Worm (Caenorhabditis elegans) whole organism, mixed stage, embryonic: ENCODE measurements around the gene C53B4.2.

Source experiments
- blmp-1 ChIP-seq: fragments of 150-350 bp; optimal IDR thresholded peaks from 2 replicates; lab custom pipeline; 2014; ENCODE audit warnings: missing biosample characterization, missing genetic modification characterization
- nhr-28 ChIP-seq: fragments of 150-350 bp; optimal IDR thresholded peaks from 2 replicates; lab custom pipeline; 2014; ENCODE audit warnings: missing biosample characterization, missing genetic modification characterization
- sptf-1 ChIP-seq: sonication (generic microtip); optimal IDR thresholded peaks from 2 replicates; lab custom pipeline; 2017; ENCODE audit warnings: mild to moderate bottlenecking, missing genetic modification characterization, moderate library complexity, missing compliant biosample characterization

DNA sequence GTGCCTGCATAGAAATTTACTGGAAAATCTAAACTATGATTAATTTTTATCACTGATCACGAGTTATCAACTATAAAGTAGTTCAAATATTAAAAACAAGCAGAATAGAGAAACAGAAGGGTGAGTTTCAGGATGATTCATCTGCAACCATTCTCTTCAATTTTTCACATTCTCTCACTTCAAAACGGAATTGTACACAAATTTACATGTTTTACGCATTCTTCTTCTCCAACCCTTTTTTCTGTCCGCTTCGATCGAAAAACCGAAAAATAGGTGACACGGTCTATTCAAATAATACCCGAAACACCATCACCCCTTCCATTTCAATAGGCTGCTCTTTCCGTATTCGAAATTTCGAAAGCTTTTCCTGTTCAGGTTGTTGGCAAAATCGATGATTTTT lies 32.4 kb upstream of the C53B4.2 start, which contains the start of gene D1046.4:
- TF ChIP-seq sptf-1 (tag; lab: Kevin White, UChicago) (no peak), blmp-1 (tag; lab: Kevin White, UChicago) (no peak), nhr-28 (tag; lab: Kevin White, UChicago) (no peak)
